Worm (Caenorhabditis elegans) whole organism, midembryonic: ENCODE measurements around the gene H20J04.9.

Experiments used
- T22C8.4 ChIP-seq: fragments of 200-800 bp; sonication (Bioruptor generic); IDR thresholded peaks from 2 replicates; pipeline ENCODE4 v1.3.6; 2022; ENCODE audit warnings: missing genetic modification characterization, missing compliant biosample characterization
- cog-1 ChIP-seq: sonication (generic microtip); optimal IDR thresholded peaks from 2 replicates; lab custom pipeline; 2016; ENCODE audit warnings: missing genetic modification characterization, missing compliant biosample characterization
- flt-1 ChIP-seq: fragments of 200-800 bp; sonication (Bioruptor generic); IDR thresholded peaks from 2 replicates; pipeline ENCODE4 v1.3.6; 2022; ENCODE audit warnings: missing genetic modification characterization, missing compliant biosample characterization
- klf-2 ChIP-seq: fragments of 200-800 bp; sonication (Bioruptor generic); conservative IDR thresholded peaks from 2 replicates; pipeline ENCODE4 v1.3.6; 2022; ENCODE audit warnings: missing genetic modification reagents, missing genetic modification characterization, missing compliant biosample characterization
- med-1 ChIP-seq: sonication (generic microtip); optimal IDR thresholded peaks from 2 replicates; lab custom pipeline; 2017; ENCODE audit warnings: missing genetic modification characterization, mild to moderate bottlenecking, missing compliant biosample characterization, antibody characterized with exemption, missing genetic modification reagents; ENCODE audit not compliant: insufficient read depth
- ref-1 ChIP-seq: fragments of 200-800 bp; sonication (Bioruptor generic); conservative IDR thresholded peaks from 2 replicates; pipeline ENCODE4 v1.3.6; 2022; ENCODE audit warnings: missing genetic modification reagents, missing genetic modification characterization, missing compliant biosample characterization
- tab-1 ChIP-seq: fragments of 200-800 bp; sonication (Bioruptor generic); IDR thresholded peaks from 2 replicates; pipeline ENCODE4 v1.3.6; 2022; ENCODE audit warnings: missing genetic modification characterization, missing compliant biosample characterization
- ztf-23 ChIP-seq: fragments of 200-800 bp; sonication (Bioruptor generic); IDR thresholded peaks from 2 replicates; pipeline ENCODE4 v1.3.6; 2022; ENCODE audit warnings: missing genetic modification reagents, missing genetic modification characterization, missing compliant biosample characterization
- ztf-29 ChIP-seq: fragments of 200-800 bp; sonication (Bioruptor generic); IDR thresholded peaks from 2 replicates; pipeline ENCODE4 v1.3.6; 2022; ENCODE audit warnings: missing genetic modification reagents, missing genetic modification characterization, missing compliant biosample characterization

H20J04.9 gene

DNA sequence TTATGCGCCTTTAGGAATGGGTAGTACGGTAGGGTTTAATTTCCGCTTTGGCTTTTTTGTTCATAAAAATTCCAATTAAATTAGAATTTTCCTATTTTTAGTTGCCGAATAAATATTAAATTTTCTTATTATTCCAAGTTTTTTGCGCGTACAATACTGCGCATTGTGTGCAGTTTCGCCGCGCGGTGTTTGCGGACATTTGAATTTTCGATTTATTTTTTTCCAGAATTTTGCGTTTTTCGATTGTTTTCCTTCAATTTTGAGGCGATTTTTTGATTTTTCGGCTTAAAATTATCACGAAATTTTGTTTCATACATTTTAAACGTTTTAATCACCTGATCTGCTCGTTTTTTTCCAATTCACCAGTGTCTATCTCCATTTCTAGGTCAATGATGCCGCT is 28.1 kb upstream of the H20J04.9 start, which contains the start of gene H20J04.6:
H20J04.6 (plus strand) TSS at position 386 of the 400 bp plus-strand sequence.
- TF ChIP-seq T22C8.4 (no peak), ztf-23 (no peak), flt-1 (GFP tag; lab: Robert Waterston, UW) (no peak), ztf-29 (GFP tag; lab: Robert Waterston, UW) (no peak), med-1 (GFP tag; lab: Kevin White, UChicago) (no peak), ref-1 (GFP tag; lab: Robert Waterston, UW) (no peak), klf-2 (GFP tag; lab: Robert Waterston, UW) (no peak), tab-1 (GFP tag; lab: Robert Waterston, UW) (no peak), cog-1 (tag; lab: Kevin White, UChicago) (no peak)

DNA sequence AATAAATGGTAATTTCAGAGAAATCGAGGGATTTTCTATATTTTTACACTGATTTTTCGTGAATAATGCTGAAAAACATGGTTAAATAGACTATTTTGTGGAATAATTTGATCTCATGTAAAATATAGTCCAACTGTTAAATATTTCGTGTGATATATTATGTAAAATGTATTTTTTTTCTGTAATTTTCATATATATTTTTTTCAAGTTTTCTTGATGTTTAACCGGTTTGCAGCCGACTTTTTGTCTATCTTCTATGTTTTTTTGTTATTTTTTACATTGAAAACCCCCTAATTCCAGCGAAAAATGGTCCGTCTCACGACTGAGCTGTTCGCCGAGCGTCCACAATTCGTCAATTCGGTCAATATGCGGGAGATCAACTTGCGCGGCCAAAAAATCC is 26.9 kb upstream of the H20J04.9 start, which contains the start of gene mog-2:
mog-2 (plus strand) TSS at position 301 of the 400 bp plus-strand sequence.
- TF ChIP-seq ztf-29 (GFP tag; lab: Robert Waterston, UW): no peak
- no peak for TF ChIP-seq ref-1 (GFP tag; lab: Robert Waterston, UW)
- no peak for TF ChIP-seq T22C8.4
- no peak for TF ChIP-seq tab-1 (GFP tag; lab: Robert Waterston, UW)
- TF ChIP-seq cog-1 (tag; lab: Kevin White, UChicago): no peak
- no peak for TF ChIP-seq med-1 (GFP tag; lab: Kevin White, UChicago)
- no peak for TF ChIP-seq flt-1 (GFP tag; lab: Robert Waterston, UW)
- no peak for TF ChIP-seq klf-2 (GFP tag; lab: Robert Waterston, UW)
- TF ChIP-seq ztf-23: no peak

- no peak for TF ChIP-seq klf-2 (GFP tag; lab: Robert Waterston, UW)
These were observed 24.6 kb upstream of the H20J04.9 start, which contains the start of gene pfd-2 for ce11 chrII:4326420-4326819. Gene pfd-2, plus strand, starts transcription at chrII:4326720.

- TF ChIP-seq med-1 (GFP tag; lab: Kevin White, UChicago) (no peak), cog-1 (tag; lab: Kevin White, UChicago) (no peak), tab-1 (GFP tag; lab: Robert Waterston, UW) (no peak), T22C8.4 (no peak), ref-1 (GFP tag; lab: Robert Waterston, UW) (no peak), ztf-29 (GFP tag; lab: Robert Waterston, UW) (no peak)
These were observed 22.3 kb upstream of the H20J04.9 start, which contains the start of gene H20J04.4 for ce11 chrII:4328716-4329115. Gene H20J04.4, plus strand, starts transcription at chrII:4329016.

- TF ChIP-seq ztf-23 (no peak), T22C8.4 (no peak), ref-1 (GFP tag; lab: Robert Waterston, UW) (no peak), cog-1 (tag; lab: Kevin White, UChicago) (no peak), tab-1 (GFP tag; lab: Robert Waterston, UW) (no peak), med-1 (GFP tag; lab: Kevin White, UChicago) (no peak), klf-2 (GFP tag; lab: Robert Waterston, UW) (no peak), ztf-29 (GFP tag; lab: Robert Waterston, UW) (no peak), flt-1 (GFP tag; lab: Robert Waterston, UW) (no peak)
These were observed 16.5 kb upstream of the H20J04.9 start, which contains the start of gene madf-3 for ce11 chrII:4334448-4334847. Gene madf-3, plus strand, starts transcription at chrII:4334748.

- no peak for TF ChIP-seq T22C8.4
These were observed 13.3 kb upstream of the H20J04.9 start for ce11 chrII:4337731-4338130.

ce11 chrII:4339882-4340281 is 11.1 kb upstream of the H20J04.9 start, which contains the start of gene athp-2:
Gene athp-2, plus strand, starts transcription at chrII:4340182.
- TF ChIP-seq ref-1 (GFP tag; lab: Robert Waterston, UW): no peak
- no peak for TF ChIP-seq tab-1 (GFP tag; lab: Robert Waterston, UW)
- no peak for TF ChIP-seq med-1 (GFP tag; lab: Kevin White, UChicago)
- TF ChIP-seq ztf-29 (GFP tag; lab: Robert Waterston, UW): no peak
- no peak for TF ChIP-seq klf-2 (GFP tag; lab: Robert Waterston, UW)
- TF ChIP-seq cog-1 (tag; lab: Kevin White, UChicago): no peak
- TF ChIP-seq ztf-23: no peak
- TF ChIP-seq T22C8.4: no peak
- no peak for TF ChIP-seq flt-1 (GFP tag; lab: Robert Waterston, UW)

ce11 chrII:4341484-4341883 is 9.5 kb upstream of the H20J04.9 start:
- no peak for TF ChIP-seq ref-1 (GFP tag; lab: Robert Waterston, UW)
- TF ChIP-seq klf-2 (GFP tag; lab: Robert Waterston, UW): no peak
- no peak for TF ChIP-seq ztf-23

- TF ChIP-seq flt-1 (GFP tag; lab: Robert Waterston, UW) (no peak), klf-2 (GFP tag; lab: Robert Waterston, UW) (no peak), tab-1 (GFP tag; lab: Robert Waterston, UW) (no peak)
These were observed 6.7 kb upstream of the H20J04.9 start for ce11 chrII:4344317-4344716.

ce11 chrII:4355217-4355616 is 4.2 kb downstream of the H20J04.9 start, which contains the start of the genes H20J04.7 and H20J04.1:
Gene H20J04.7, minus strand, starts transcription at chrII:4355317.
Gene H20J04.1, plus strand, starts transcription at chrII:4355613.
- TF ChIP-seq flt-1 (GFP tag; lab: Robert Waterston, UW) (no peak), klf-2 (GFP tag; lab: Robert Waterston, UW) (no peak), ref-1 (GFP tag; lab: Robert Waterston, UW) (no peak), tab-1 (GFP tag; lab: Robert Waterston, UW) (no peak), ztf-29 (GFP tag; lab: Robert Waterston, UW) (no peak), med-1 (GFP tag; lab: Kevin White, UChicago) (no peak), cog-1 (tag; lab: Kevin White, UChicago) (no peak), T22C8.4 (no peak), ztf-23 (no peak)
